Worm (Caenorhabditis elegans) whole organism, L4/young adult: ENCODE data around the gene dmsr-13.

ENCODE experiments used
- W03F9.2 ChIP-seq: fragments of 150-350 bp; optimal IDR thresholded peaks from 2 replicates; lab custom pipeline; 2014; ENCODE audit warnings: missing biosample characterization, missing genetic modification characterization
- dao-5 ChIP-seq: sonication (generic microtip); optimal IDR thresholded peaks from 2 replicates; lab custom pipeline; 2016; ENCODE audit warnings: missing genotype, missing genetic modification characterization, moderate library complexity, missing compliant biosample characterization
- him-1 ChIP-seq: sonication (generic microtip); optimal IDR thresholded peaks from 2 replicates; lab custom pipeline; 2016; ENCODE audit warnings: missing genotype, missing genetic modification reagents, missing genetic modification characterization, missing compliant biosample characterization

dmsr-13 gene

ce11 chrV:6819812-6820211 lies at the start of gene dmsr-13:
TSS of gene dmsr-13 (minus strand) at chrV:6819912.
- TF ChIP-seq W03F9.2 (tag; lab: Kevin White, UChicago) (no peak), him-1 (tag; lab: Kevin White, UChicago) (no peak), dao-5 (no peak)

DNA sequence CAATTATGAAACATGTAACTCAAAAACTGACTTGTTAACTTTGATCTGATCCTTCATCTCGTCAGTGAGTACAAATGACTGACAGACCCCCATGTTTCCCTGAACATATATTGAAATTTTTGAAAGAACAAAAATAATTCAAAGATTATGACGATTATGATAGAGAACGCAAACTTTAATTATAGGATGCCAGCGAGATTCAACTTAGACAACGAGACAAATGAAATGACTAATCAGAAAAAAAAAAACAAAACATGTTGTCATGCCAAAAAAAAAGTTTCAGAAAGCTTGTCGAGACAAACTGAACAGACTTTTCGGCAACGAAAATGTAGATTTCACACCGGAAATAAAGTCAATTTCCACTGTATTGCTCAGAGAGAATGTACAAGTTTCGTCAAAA lies 35.0 kb upstream of the dmsr-13 start, which contains the start of gene gpa-10:
Gene gpa-10 (minus strand): TSS at position 101 of the 400 bp plus-strand sequence.
- TF ChIP-seq dao-5 (no peak), W03F9.2 (tag; lab: Kevin White, UChicago) (no peak), him-1 (tag; lab: Kevin White, UChicago) (no peak)

DNA sequence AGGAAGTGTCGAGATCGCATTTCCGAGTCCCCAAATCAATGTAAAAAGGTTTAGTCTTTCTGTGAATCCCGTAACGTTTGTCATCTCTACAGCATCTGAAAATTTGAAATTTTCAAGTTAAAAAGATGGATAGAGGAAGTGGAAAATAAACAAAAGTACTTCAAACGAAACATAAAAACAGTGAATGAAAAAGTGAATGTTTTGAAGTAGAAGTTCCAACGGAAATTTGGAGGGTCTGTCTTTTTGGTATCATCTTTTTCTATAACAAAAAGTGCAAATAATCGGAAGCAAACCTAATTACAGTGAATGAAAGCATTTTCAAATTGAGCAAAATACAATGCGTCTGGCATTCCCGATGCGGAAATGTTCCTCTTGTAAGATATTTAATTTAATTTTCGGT lies 26.8 kb upstream of the dmsr-13 start, which contains the start of gene lgc-54:
Gene lgc-54 (minus strand): TSS at position 101 of the 400 bp plus-strand sequence.
- no peak for TF ChIP-seq him-1 (tag; lab: Kevin White, UChicago)
- TF ChIP-seq W03F9.2 (tag; lab: Kevin White, UChicago): no peak
- TF ChIP-seq dao-5: no peak

DNA sequence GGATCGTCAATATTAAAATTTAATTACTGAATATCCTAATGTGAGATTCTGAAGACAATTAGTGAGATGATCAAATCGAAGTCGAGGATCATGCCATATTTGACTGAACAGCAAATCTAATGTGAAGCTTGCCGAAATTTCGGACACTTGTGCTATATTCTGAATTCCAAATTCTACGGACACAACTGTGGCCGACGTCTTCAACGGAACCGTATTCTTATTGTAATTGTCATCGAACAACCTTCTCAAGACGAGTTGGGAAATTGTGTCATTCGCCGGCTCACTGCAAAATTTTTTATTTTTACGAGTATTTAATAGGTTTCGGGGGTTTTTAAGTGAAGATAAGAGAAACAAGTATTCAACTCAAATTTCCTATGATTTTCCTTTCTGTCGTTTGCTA lies 22.7 kb upstream of the dmsr-13 start, which contains the start of gene T15B7.1:
Gene T15B7.1 (plus strand): TSS at position 301 of the 400 bp plus-strand sequence.
- TF ChIP-seq him-1 (tag; lab: Kevin White, UChicago): no peak
- TF ChIP-seq dao-5: no peak
- TF ChIP-seq W03F9.2 (tag; lab: Kevin White, UChicago): no peak

DNA sequence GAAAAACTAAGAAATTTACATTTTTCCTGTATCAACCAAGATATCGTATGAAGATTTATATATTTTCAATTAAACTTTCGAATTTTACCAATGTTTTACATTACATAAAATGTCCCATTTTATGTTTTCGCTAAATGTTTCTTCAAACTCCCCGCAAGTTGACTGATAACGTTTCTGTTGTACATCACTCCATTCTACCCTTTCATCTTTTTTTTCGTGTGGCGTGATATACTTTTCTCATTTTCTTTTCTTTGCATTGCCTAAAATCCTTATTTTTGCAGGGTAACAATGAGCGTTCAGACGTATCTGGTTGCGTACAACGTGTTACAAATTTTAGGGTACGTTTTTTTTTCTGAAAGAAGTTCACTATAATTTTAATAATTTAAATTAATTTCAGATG lies 19.3 kb upstream of the dmsr-13 start, which contains the start of gene hpo-8:
Gene hpo-8 (plus strand): TSS at position 282 of the 400 bp plus-strand sequence.
- TF ChIP-seq him-1 (tag; lab: Kevin White, UChicago): no peak
- TF ChIP-seq W03F9.2 (tag; lab: Kevin White, UChicago): no peak
- TF ChIP-seq dao-5: no peak

DNA sequence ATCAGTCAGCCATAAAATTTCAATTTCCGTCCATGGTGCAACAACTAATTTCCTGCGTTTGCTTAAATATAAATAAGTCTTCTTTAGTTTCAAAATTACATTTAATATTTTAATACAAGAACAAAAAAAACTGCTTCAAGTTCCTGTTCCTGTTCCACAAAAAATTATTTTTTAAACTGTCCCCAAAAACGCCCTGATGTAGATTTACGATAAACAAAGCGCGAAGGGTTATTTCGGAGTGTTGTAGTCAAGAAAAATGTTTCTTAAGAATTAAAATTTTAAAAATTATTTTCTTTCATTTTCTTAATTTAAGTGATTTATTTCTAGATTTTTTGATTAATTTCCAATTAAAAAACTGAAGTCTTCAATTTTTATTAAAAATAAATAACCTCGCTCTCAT lies 18.9 kb upstream of the dmsr-13 start, which contains the start of gene T15B7.15:
Gene T15B7.15 (minus strand): TSS at position 67 of the 400 bp plus-strand sequence.
- TF ChIP-seq dao-5 (no peak), him-1 (tag; lab: Kevin White, UChicago) (no peak), W03F9.2 (tag; lab: Kevin White, UChicago) (no peak)

DNA sequence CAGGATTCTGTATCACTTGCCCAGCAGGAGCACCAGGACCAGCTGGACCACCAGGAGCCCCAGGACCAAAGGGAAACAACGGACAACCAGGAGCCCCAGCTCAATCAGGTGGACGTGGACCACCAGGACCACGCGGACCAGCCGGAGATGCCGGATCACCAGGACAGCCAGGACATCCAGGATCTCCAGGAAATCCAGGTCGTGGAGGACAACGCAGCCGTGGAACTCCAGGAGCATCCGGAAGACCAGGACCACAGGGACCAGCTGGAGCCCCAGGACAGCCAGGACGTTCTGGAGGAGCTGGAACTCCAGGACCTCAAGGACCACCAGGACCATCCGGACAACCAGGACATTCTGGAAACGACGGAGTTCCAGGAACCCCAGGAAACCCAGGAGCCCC lies 16.3 kb upstream of the dmsr-13 start:
- TF ChIP-seq him-1 (tag; lab: Kevin White, UChicago) (no peak), dao-5 (no peak), W03F9.2 (tag; lab: Kevin White, UChicago) (no peak)

DNA sequence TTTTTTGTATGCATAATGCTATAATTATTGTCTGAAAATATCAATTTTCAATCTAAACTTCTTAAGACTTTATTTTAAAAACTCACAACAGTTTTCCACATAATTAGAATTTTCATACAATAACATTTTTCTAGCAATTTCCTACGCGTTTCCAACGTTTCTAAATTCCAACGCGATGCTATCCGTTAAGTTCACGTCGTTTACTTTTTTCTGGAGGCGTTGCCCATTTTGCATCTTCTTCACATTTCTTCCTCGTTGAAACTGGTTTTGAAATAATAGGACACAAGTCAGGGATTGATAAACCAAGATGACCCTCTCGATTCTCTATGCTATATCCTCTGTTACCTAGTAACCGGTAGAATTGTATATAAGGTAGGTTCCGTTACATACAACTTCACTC lies 15.5 kb upstream of the dmsr-13 start, which contains the start of the genes T15B7.14 and col-143:
Gene T15B7.14 (minus strand): TSS at position 101 of the 400 bp plus-strand sequence.
Gene col-143 (plus strand): TSS at position 394 of the 400 bp plus-strand sequence.
- TF ChIP-seq him-1 (tag; lab: Kevin White, UChicago) (no peak), W03F9.2 (tag; lab: Kevin White, UChicago) (no peak), dao-5 (no peak)

- TF ChIP-seq W03F9.2 (tag; lab: Kevin White, UChicago) (no peak), dao-5 (no peak), him-1 (tag; lab: Kevin White, UChicago) (no peak)
Observed at ce11 chrV:6831539-6831938, 11.8 kb upstream of the dmsr-13 start.

DNA sequence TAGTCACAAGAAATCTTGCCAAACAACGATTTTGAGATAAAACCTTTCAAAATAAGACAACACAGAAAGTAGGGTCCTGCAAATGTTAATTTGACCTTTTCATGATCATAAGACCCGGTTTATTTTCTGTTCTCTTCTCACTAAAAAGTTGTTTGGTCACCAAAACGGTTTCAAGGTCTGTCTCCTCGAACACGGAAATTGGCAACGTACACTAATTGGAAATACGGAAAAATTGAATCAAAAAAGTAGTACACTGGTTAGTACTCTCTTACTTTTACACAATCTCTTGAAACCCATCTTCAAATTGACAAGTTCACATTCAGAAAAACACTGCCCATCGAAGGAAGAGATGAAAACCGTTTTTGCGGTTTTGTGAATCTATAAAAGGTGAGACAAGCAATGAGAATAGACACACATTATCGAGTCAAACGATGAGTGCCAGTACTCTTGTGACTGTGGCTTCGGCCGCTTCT lies 11.1 kb upstream of the dmsr-13 start, which contains the start of gene col-142:
Gene col-142 (plus strand): TSS at position 423 of the 473 bp plus-strand sequence.
- no peak for TF ChIP-seq W03F9.2 (tag; lab: Kevin White, UChicago)
- TF ChIP-seq him-1 (tag; lab: Kevin White, UChicago): no peak
- TF ChIP-seq dao-5: no peak

DNA sequence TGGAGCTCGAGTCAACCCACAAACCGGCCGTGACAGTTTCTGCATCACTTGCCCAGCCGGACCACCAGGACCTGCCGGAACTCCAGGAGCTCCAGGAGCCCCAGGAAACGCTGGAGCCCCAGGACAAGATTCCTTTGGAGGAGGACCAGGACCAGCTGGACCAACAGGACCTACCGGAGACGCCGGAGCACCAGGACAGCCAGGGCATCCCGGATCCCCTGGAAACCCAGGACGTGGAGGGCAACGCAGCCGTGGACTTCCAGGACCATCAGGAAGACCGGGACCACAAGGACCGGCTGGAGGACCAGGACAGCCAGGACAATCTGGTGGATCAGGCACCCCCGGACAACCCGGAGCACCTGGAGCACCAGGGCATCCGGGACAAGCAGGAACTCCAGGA lies 10.4 kb upstream of the dmsr-13 start:
- no peak for TF ChIP-seq him-1 (tag; lab: Kevin White, UChicago)
- no peak for TF ChIP-seq dao-5
- TF ChIP-seq W03F9.2 (tag; lab: Kevin White, UChicago): no peak

DNA sequence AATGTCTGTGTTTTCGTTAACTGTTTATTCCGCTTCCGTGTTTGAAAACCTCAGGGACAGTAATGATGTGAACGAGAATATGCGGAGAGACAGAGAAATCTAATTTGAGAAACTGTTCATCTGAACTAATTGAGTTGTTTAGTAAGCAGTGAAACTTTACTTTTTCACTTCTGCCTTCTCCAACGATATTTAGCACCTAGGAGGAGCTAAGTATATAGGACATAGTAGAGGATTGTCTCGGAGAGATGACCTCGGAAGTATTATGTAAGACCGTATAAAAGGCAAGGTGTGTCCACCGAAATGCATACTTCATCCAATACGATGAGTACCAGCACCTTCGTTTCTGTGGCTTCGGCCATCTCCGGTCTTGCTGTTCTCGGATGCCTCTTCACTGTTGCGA lies 9.7 kb upstream of the dmsr-13 start, which contains the start of gene col-141:
Gene col-141 (plus strand): TSS at position 301 of the 400 bp plus-strand sequence.
- no peak for TF ChIP-seq him-1 (tag; lab: Kevin White, UChicago)
- TF ChIP-seq dao-5: no peak
- no peak for TF ChIP-seq W03F9.2 (tag; lab: Kevin White, UChicago)

- TF ChIP-seq dao-5 (no peak), him-1 (tag; lab: Kevin White, UChicago) (no peak), W03F9.2 (tag; lab: Kevin White, UChicago) (no peak)
Observed at ce11 chrV:6828786-6829185, 9.1 kb upstream of the dmsr-13 start, which contains the start of gene dmsr-15. TSS of gene dmsr-15 (minus strand) at chrV:6828886.

- TF ChIP-seq him-1 (tag; lab: Kevin White, UChicago) (no peak), dao-5 (no peak), W03F9.2 (tag; lab: Kevin White, UChicago) (no peak)
Observed at ce11 chrV:6823432-6823831, 3.7 kb upstream of the dmsr-13 start.
